Worm (Caenorhabditis elegans) whole organism, midembryonic: Measurements from ENCODE around the gene pfkb-1.2.

Experiments used
- flt-1 ChIP-seq: fragments of 200-800 bp; sonication (Bioruptor generic); IDR thresholded peaks from 2 replicates; pipeline ENCODE4 v1.3.6; 2022; ENCODE audit warnings: missing genetic modification characterization, missing compliant biosample characterization
- ztf-29 ChIP-seq: fragments of 200-800 bp; sonication (Bioruptor generic); IDR thresholded peaks from 2 replicates; pipeline ENCODE4 v1.3.6; 2022; ENCODE audit warnings: missing genetic modification reagents, missing genetic modification characterization, missing compliant biosample characterization

DNA sequence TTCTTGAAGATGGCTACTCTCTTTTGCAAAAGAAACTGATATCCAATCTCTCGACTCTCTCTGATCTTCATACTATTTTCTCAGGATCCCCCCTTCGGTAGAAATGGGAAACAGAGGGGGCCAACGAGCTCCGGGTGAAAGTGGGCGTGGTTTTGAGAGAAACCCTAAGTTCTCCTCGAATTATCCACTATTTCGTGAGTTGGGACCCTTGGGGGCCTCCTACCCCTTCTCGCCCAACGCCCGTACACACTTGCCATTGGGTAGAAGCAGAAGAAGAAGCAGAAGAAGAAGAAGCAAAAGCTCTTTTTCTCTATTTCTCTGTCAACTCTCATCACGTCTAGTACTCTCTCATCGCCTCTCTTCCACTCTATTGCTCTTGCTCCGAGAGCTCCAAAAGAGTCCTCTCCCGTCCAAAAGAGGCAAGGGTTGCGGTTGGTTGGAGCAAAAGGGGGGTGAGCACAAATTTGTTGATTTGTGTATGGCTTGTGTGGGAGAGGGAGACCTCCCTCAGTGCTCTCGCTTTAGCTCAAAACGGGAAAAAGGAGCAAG lies 32.3 kb downstream of the pfkb-1.2 start:
- TF ChIP-seq ztf-29 (GFP tag; lab: Robert Waterston, UW) (no peak), flt-1 (GFP tag; lab: Robert Waterston, UW) (peak; percentile 59; the same call in 1 of the 2 replicates)
